Worm (Caenorhabditis elegans) whole organism, young adult: Measurements from ENCODE around the gene madf-8.

ENCODE experiments used
- attf-3 ChIP-seq: fragments of 200-800 bp; sonication (Bioruptor generic); conservative IDR thresholded peaks from 2 replicates; pipeline ENCODE4 v1.3.6; 2022; ENCODE audit warnings: missing genetic modification reagents, missing genetic modification characterization, missing compliant biosample characterization
- hlh-26 ChIP-seq: fragments of 200-800 bp; sonication (Bioruptor generic); conservative IDR thresholded peaks from 2 replicates; pipeline ENCODE4 v1.3.6; 2022; ENCODE audit warnings: missing genetic modification reagents, missing genetic modification characterization, missing compliant biosample characterization
- lin-40 ChIP-seq: sonication (generic microtip); optimal IDR thresholded peaks from 2 replicates; lab custom pipeline; 2016; ENCODE audit warnings: missing genetic modification characterization, mild to moderate bottlenecking, missing compliant biosample characterization, missing genotype, missing genetic modification reagents
- pbrm-1 ChIP-seq: fragments of 200-800 bp; sonication (Bioruptor generic); IDR thresholded peaks from 2 replicates; pipeline ENCODE4 v1.3.6; 2022; ENCODE audit warnings: missing genetic modification reagents, missing genetic modification characterization, missing compliant biosample characterization
- snpc-4 ChIP-seq, 5 experiments: fragments of 150-350 bp in 1 of 5; sonication (generic microtip) in 4 of 5; optimal IDR thresholded peaks; 2 replicates each; lab custom pipeline; 2014 to 2018; ENCODE audit warnings: missing genetic modification characterization in 5 of 5, missing biosample characterization in 3 of 5, antibody characterized with exemption in 2 of 5, mild to moderate bottlenecking in 2 of 5, missing compliant biosample characterization in 2 of 5, missing genotype in 2 of 5, moderate library complexity in 2 of 5, missing genetic modification reagents in 1 of 5
- zim-3 ChIP-seq: sonication (generic microtip); optimal IDR thresholded peaks from 2 replicates; lab custom pipeline; 2017; ENCODE audit warnings: mild to moderate bottlenecking, missing genetic modification characterization, moderate library complexity, missing compliant biosample characterization

DNA sequence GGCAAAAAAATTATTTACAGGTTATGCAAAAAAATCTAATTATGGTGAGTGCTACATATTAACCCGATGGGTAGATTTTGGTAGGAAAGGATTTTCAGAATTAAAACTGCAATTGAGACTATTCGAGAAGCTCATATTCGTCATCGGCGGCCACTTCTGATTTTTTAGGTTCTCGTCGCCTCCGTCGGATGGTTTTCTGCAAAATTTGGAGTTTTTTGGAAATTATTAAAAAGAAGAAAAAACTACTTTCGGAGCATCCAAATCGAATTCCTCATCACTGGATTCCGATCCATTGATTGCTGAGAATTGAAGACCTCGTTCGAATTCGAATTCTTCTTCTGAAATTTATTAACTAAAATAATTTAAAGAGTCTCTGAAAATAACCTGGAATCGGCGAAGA lies 2.3 kb upstream of the madf-8 start:
- TF ChIP-seq attf-3 (GFP tag; lab: Robert Waterston, UW) (no peak), pbrm-1 (GFP tag; lab: Robert Waterston, UW) (peak; percentile 22; the same call in 1 of the 2 replicates), hlh-26 (GFP tag; lab: Robert Waterston, UW) (no peak), zim-3 (tag; lab: Kevin White, UChicago) (no peak), snpc-4 (GFP tag; optimal IDR thresholded peaks at IDR 0.05; lab: Kevin White, UChicago) (no peak), snpc-4 (tag; optimal IDR thresholded peaks at IDR 0.05; lab: Kevin White, UChicago) (no peak), lin-40 (peak; percentile 18)
